Fruit fly (Drosophila melanogaster) whole organism, embryonic: ENCODE measurements around the gene Cdc42.

ENCODE experiments used
- Adf1 ChIP-seq: fragments of 200-800 bp; sonication (Bioruptor generic); IDR thresholded peaks from 2 replicates; pipeline ENCODE4 v1.3.6; 2022; ENCODE audit warnings: missing biosample characterization, missing genetic modification characterization
- C15 ChIP-seq: fragments of 200-800 bp; sonication (Bioruptor generic); IDR thresholded peaks from 3 replicates; pipeline ENCODE4 v1.3.6; 2022; ENCODE audit warnings: missing biosample characterization, missing genetic modification characterization
- CG10274 ChIP-seq: fragments of 200-800 bp; sonication (Bioruptor generic); optimal IDR thresholded peaks from 3 replicates; lab custom pipeline; 2017; ENCODE audit warnings: missing biosample characterization, mild to moderate bottlenecking, missing genetic modification characterization
- CG11093 ChIP-seq: fragments of 200-800 bp; sonication (Bioruptor generic); IDR thresholded peaks from 3 replicates; pipeline ENCODE4 v1.3.6; 2022; ENCODE audit warnings: missing biosample characterization, missing genetic modification characterization
- CG11695 ChIP-seq: fragments of 200-800 bp; sonication (Bioruptor generic); IDR thresholded peaks from 3 replicates; pipeline ENCODE4 v1.3.6; 2022; ENCODE audit warnings: missing biosample characterization, missing genetic modification characterization
- CG11723 ChIP-seq: fragments of 200-800 bp; sonication (Bioruptor generic); optimal IDR thresholded peaks from 2 replicates; lab custom pipeline; 2017; ENCODE audit warnings: missing biosample characterization, mild to moderate bottlenecking, missing genetic modification characterization
- CG12104 ChIP-seq: fragments of 200-800 bp; sonication (Bioruptor generic); optimal IDR thresholded peaks from 3 replicates; lab custom pipeline; 2016; ENCODE audit warnings: missing biosample characterization, missing genetic modification characterization
- CG13123 ChIP-seq: fragments of 200-800 bp; sonication (Bioruptor generic); optimal IDR thresholded peaks from 2 replicates; lab custom pipeline; 2016; ENCODE audit warnings: missing biosample characterization, missing genetic modification characterization
- CG16813 ChIP-seq: fragments of 200-800 bp; sonication (Bioruptor generic); IDR thresholded peaks from 3 replicates; pipeline ENCODE4 v1.3.6; 2022; ENCODE audit warnings: missing biosample characterization, missing genetic modification characterization; ENCODE audit not compliant: partially characterized antibody
- CG1832 ChIP-seq: fragments of 200-800 bp; sonication (Bioruptor generic); optimal IDR thresholded peaks from 2 replicates; lab custom pipeline; 2017; ENCODE audit warnings: missing biosample characterization, mild to moderate bottlenecking, missing genetic modification characterization, inconsistent platforms
- CG18619 ChIP-seq: fragments of 200-800 bp; sonication (Bioruptor generic); optimal IDR thresholded peaks from 3 replicates; lab custom pipeline; 2017; ENCODE audit warnings: missing biosample characterization, mild to moderate bottlenecking, missing genetic modification characterization
- CG31365 ChIP-seq: fragments of 200-800 bp; sonication (Bioruptor generic); optimal IDR thresholded peaks from 2 replicates; lab custom pipeline; 2018; ENCODE audit warnings: missing biosample characterization, mild to moderate bottlenecking, missing genetic modification characterization
- CG3838 ChIP-seq: fragments of 200-800 bp; sonication (Bioruptor generic); optimal IDR thresholded peaks from 3 replicates; lab custom pipeline; 2016; ENCODE audit warnings: missing biosample characterization, missing genetic modification characterization
- CG4707 ChIP-seq: fragments of 200-800 bp; sonication (Bioruptor generic); optimal IDR thresholded peaks from 2 replicates; lab custom pipeline; 2018; ENCODE audit warnings: missing biosample characterization, mild to moderate bottlenecking, missing genetic modification characterization, moderate library complexity
- CG6689 ChIP-seq: fragments of 200-800 bp; sonication (Bioruptor generic); IDR thresholded peaks from 2 replicates; pipeline ENCODE4 v1.3.6; 2022; ENCODE audit warnings: missing biosample characterization, missing genetic modification characterization
- CG6765 ChIP-seq: fragments of 200-800 bp; sonication (Bioruptor generic); optimal IDR thresholded peaks from 3 replicates; lab custom pipeline; 2017; ENCODE audit warnings: missing biosample characterization, mild to moderate bottlenecking, missing genetic modification characterization
- CG6854 ChIP-seq: fragments of 200-800 bp; sonication (Bioruptor generic); optimal IDR thresholded peaks from 3 replicates; lab custom pipeline; 2017; ENCODE audit warnings: missing biosample characterization, mild to moderate bottlenecking, missing genetic modification characterization
- CG7928 ChIP-seq: fragments of 200-800 bp; sonication (Bioruptor generic); optimal IDR thresholded peaks from 2 replicates; lab custom pipeline; 2017; ENCODE audit warnings: missing biosample characterization, mild to moderate bottlenecking, missing genetic modification characterization
- CG8359 ChIP-seq: fragments of 200-800 bp; sonication (Bioruptor generic); optimal IDR thresholded peaks from 2 replicates; lab custom pipeline; 2017; ENCODE audit warnings: missing biosample characterization, mild to moderate bottlenecking, missing genetic modification characterization, borderline replicate concordance
- Eip74EF ChIP-seq, 2 experiments: fragments of 200-800 bp in 1 of 2; fragments of >200 bp in 1 of 2; sonication (Bioruptor generic) in 1 of 2; optimal IDR thresholded peaks; 2 replicates each; lab custom pipeline; 2017 to 2019; ENCODE audit warnings: missing biosample characterization in 2 of 2, missing genetic modification characterization in 2 of 2, mild to moderate bottlenecking in 1 of 2, moderate library complexity in 1 of 2
- Hr39 ChIP-seq: fragments of >200 bp; optimal IDR thresholded peaks from 2 replicates; lab custom pipeline; 2017
- Lhr ChIP-seq: fragments of 200-800 bp; sonication (Bioruptor generic); optimal IDR thresholded peaks from 3 replicates; lab custom pipeline; 2017; ENCODE audit warnings: mild to moderate bottlenecking, missing biosample characterization, missing genetic modification reagents, missing genetic modification characterization
- Nf-YB ChIP-seq: fragments of 200-800 bp; sonication (Bioruptor generic); optimal IDR thresholded peaks from 3 replicates; lab custom pipeline; 2019; ENCODE audit warnings: missing biosample characterization, mild to moderate bottlenecking, missing genetic modification characterization, moderate library complexity
- Ravus ChIP-seq: fragments of 200-800 bp; sonication (Bioruptor generic); IDR thresholded peaks from 2 replicates; pipeline ENCODE4 v1.3.6; 2022; ENCODE audit warnings: missing biosample characterization, missing genetic modification characterization
- Side ChIP-seq: fragments of 200-800 bp; sonication (Bioruptor generic); optimal IDR thresholded peaks from 2 replicates; lab custom pipeline; 2016; ENCODE audit warnings: missing biosample characterization, missing genetic modification characterization
- Sox102F ChIP-seq: fragments of 200-800 bp; sonication (Bioruptor generic); optimal IDR thresholded peaks from 2 replicates; lab custom pipeline; 2018; ENCODE audit warnings: missing biosample characterization, mild to moderate bottlenecking, missing genetic modification characterization, moderate library complexity
- Spps ChIP-seq: fragments of 200-800 bp; sonication (Bioruptor generic); optimal IDR thresholded peaks from 2 replicates; lab custom pipeline; 2018; ENCODE audit warnings: missing biosample characterization, mild to moderate bottlenecking, missing genetic modification characterization
- aop ChIP-seq: fragments of 200-800 bp; sonication (Bioruptor generic); IDR thresholded peaks from 2 replicates; pipeline ENCODE4 v1.3.6; 2022; ENCODE audit warnings: missing biosample characterization, missing genetic modification characterization
- croc ChIP-seq: fragments of 200-800 bp; sonication (Bioruptor generic); conservative IDR thresholded peaks from 3 replicates; pipeline ENCODE4 v1.3.6; 2022; ENCODE audit warnings: missing biosample characterization, missing genetic modification characterization
- crp ChIP-seq, 2 experiments: fragments of 200-800 bp; sonication (Bioruptor generic); optimal IDR thresholded peaks; 2 replicates in 1 of 2; 3 replicates in 1 of 2; lab custom pipeline; 2017; ENCODE audit warnings: missing biosample characterization in 2 of 2, missing genetic modification characterization in 2 of 2, mild to moderate bottlenecking in 1 of 2, moderate library complexity in 1 of 2
- dpn ChIP-seq, 2 experiments: fragments of 200-800 bp; sonication (Bioruptor generic); optimal IDR thresholded peaks; 3 replicates each; lab custom pipeline; 2016; ENCODE audit warnings: missing biosample characterization in 2 of 2, missing genetic modification characterization in 2 of 2
- en ChIP-seq: fragments of 200-800 bp; sonication (Bioruptor generic); optimal IDR thresholded peaks from 2 replicates; lab custom pipeline; 2016; ENCODE audit warnings: missing biosample characterization, missing genetic modification characterization
- ewg ChIP-seq: fragments of 200-800 bp; sonication (Bioruptor generic); optimal IDR thresholded peaks from 3 replicates; lab custom pipeline; 2017; ENCODE audit warnings: mild to moderate bottlenecking, missing biosample characterization, missing genetic modification reagents, missing genetic modification characterization
- fru ChIP-seq: fragments of >200 bp; optimal IDR thresholded peaks from 2 replicates; lab custom pipeline; 2017
- gcm2 ChIP-seq: fragments of 200-800 bp; sonication (Bioruptor generic); optimal IDR thresholded peaks from 2 replicates; lab custom pipeline; 2016; ENCODE audit warnings: missing biosample characterization, missing genetic modification characterization
- gsb ChIP-seq: fragments of 200-800 bp; sonication (Bioruptor generic); IDR thresholded peaks from 2 replicates; pipeline ENCODE4 v1.3.6; 2022; ENCODE audit warnings: missing biosample characterization, missing genetic modification characterization
- ind ChIP-seq: fragments of 200-800 bp; sonication (Bioruptor generic); optimal IDR thresholded peaks from 3 replicates; lab custom pipeline; 2016; ENCODE audit warnings: missing biosample characterization, missing genetic modification characterization
- klu ChIP-seq: fragments of 200-800 bp; sonication (Bioruptor generic); IDR thresholded peaks from 2 replicates; pipeline ENCODE4 v1.3.6; 2022; ENCODE audit warnings: missing biosample characterization, missing genetic modification characterization
- lbe ChIP-seq: fragments of 200-800 bp; sonication (Bioruptor generic); optimal IDR thresholded peaks from 2 replicates; lab custom pipeline; 2016; ENCODE audit warnings: missing biosample characterization, mild to moderate bottlenecking, missing genetic modification characterization
- nerfin-1 ChIP-seq: fragments of 200-800 bp; sonication (Bioruptor generic); optimal IDR thresholded peaks from 3 replicates; lab custom pipeline; 2019; ENCODE audit warnings: missing biosample characterization, mild to moderate bottlenecking, missing genetic modification characterization, moderate library complexity
- pan ChIP-seq, 4 experiments: fragments of >200 bp in 3 of 4; fragments of 200-800 bp in 1 of 4; sonication (Bioruptor generic) in 1 of 4; optimal IDR thresholded peaks in 3 of 4; IDR thresholded peaks in 1 of 4; 2 replicates each; pipeline versions ENCODE4 v1.3.6 to Lab custom; 2017 to 2022; ENCODE audit warnings: missing biosample characterization in 2 of 4, missing genetic modification characterization in 2 of 4, mixed read lengths in 1 of 4
- peb ChIP-seq: fragments of 200-800 bp; sonication (Bioruptor generic); IDR thresholded peaks from 2 replicates; pipeline ENCODE4 v1.3.6; 2022; ENCODE audit warnings: missing biosample characterization, missing genetic modification characterization
- pho ChIP-seq: fragments of 200-800 bp; sonication (Bioruptor generic); optimal IDR thresholded peaks from 2 replicates; lab custom pipeline; 2016; ENCODE audit warnings: missing biosample characterization, missing genetic modification characterization
- pros ChIP-seq: fragments of 200-800 bp; sonication (Bioruptor generic); optimal IDR thresholded peaks from 3 replicates; lab custom pipeline; 2019; ENCODE audit warnings: missing biosample characterization, mild to moderate bottlenecking, missing genetic modification characterization, moderate library complexity
- ranshi ChIP-seq: fragments of 200-800 bp; sonication (Bioruptor generic); IDR thresholded peaks from 2 replicates; pipeline ENCODE4 v1.3.6; 2022; ENCODE audit warnings: missing biosample characterization, missing genetic modification characterization
- row ChIP-seq: fragments of 200-800 bp; sonication (Bioruptor generic); IDR thresholded peaks from 3 replicates; pipeline ENCODE4 v1.3.6; 2022; ENCODE audit warnings: missing biosample characterization, missing genetic modification characterization
- schlank ChIP-seq: fragments of 200-800 bp; sonication (Bioruptor generic); optimal IDR thresholded peaks from 2 replicates; lab custom pipeline; 2018; ENCODE audit warnings: missing biosample characterization, mild to moderate bottlenecking, missing genetic modification characterization
- tll ChIP-seq, 2 experiments: fragments of 200-800 bp in 1 of 2; fragments of >200 bp in 1 of 2; sonication (Bioruptor generic) in 1 of 2; optimal IDR thresholded peaks; 2 replicates each; lab custom pipeline; 2017 to 2019; ENCODE audit warnings: missing biosample characterization in 2 of 2, missing genetic modification characterization in 2 of 2, mild to moderate bottlenecking in 1 of 2, moderate library complexity in 1 of 2

Gene Cdc42

dm6 chrX:19692951-19693698, 3.8 kb upstream of the Cdc42 start, which contains the start of gene Mer (continued):
- TF ChIP-seq CG18619 (GFP tag; lab: Kevin White, UChicago) (peak; percentile 83), lbe (GFP tag; lab: Kevin White, UChicago) (peak; percentile 3), en (peak; percentile 70), Side (GFP tag; lab: Kevin White, UChicago) (peak; percentile 90), pros (GFP tag; lab: Kevin White, UChicago) (no peak), Eip74EF (GFP tag; optimal IDR thresholded peaks at IDR 0.05; lab: Kevin White, UChicago) (no peak), croc (GFP tag; lab: Robert Waterston, UW) (peak; percentile 65), pho (GFP tag; lab: Kevin White, UChicago) (peak; percentile 72), peb (GFP tag; lab: Robert Waterston, UW) (peak; percentile 55; the same call in 1 of the 2 replicates), crp (GFP tag; optimal IDR thresholded peaks at IDR 0.05; lab: Kevin White, UChicago) (peak in 1 of 2 experiments; percentile 35), Spps (peak; percentile 56), row (GFP tag; lab: Robert Waterston, UW) (peak; percentile 96), ranshi (GFP tag; lab: Robert Waterston, UW) (peak; percentile 86), ind (GFP tag; lab: Kevin White, UChicago) (peak; percentile 84), gcm2 (peak; percentile 63), gsb (GFP tag; lab: Robert Waterston, UW) (peak; percentile 71), CG8359 (peak; percentile 54), Nf-YB (GFP tag; lab: Kevin White, UChicago) (peak; percentile 68), CG6854 (peak; percentile 75), Ravus (GFP tag; lab: Robert Waterston, UW) (peak; percentile 34; the same call in 1 of the 2 replicates), CG7928 (GFP tag; lab: Kevin White, UChicago) (peak; percentile 59), dpn (GFP tag; optimal IDR thresholded peaks at IDR 0.05; lab: Kevin White, UChicago) (peak; percentile 86 to 88), CG3838 (GFP tag; lab: Kevin White, UChicago) (no peak), CG6765 (GFP tag; lab: Kevin White, UChicago) (peak; percentile 78), Hr39 (lab: Kevin White, UChicago) (no peak), aop (GFP tag; lab: Robert Waterston, UW) (no peak), CG11723 (GFP tag; lab: Kevin White, UChicago) (peak; percentile 61), pan (optimal IDR thresholded peaks at IDR 0.05; lab: Kevin White, UChicago) (no peak), pan (GFP tag; optimal IDR thresholded peaks at IDR 0.05 in 1 of 2, IDR thresholded peaks at IDR 0.05 in 1 of 2) (peak in 1 of 2 experiments; percentile 87), CG12104 (GFP tag; lab: Kevin White, UChicago) (peak; percentile 6), CG11093 (GFP tag; lab: Robert Waterston, UW) (peak; percentile 55; the same call in 2 of the 3 replicates), C15 (GFP tag; lab: Robert Waterston, UW) (no peak), tll (GFP tag; optimal IDR thresholded peaks at IDR 0.05; lab: Kevin White, UChicago) (no peak), ewg (GFP tag; lab: Kevin White, UChicago) (peak; percentile 68), Sox102F (no peak), fru (lab: Kevin White, UChicago) (no peak), CG1832 (GFP tag; lab: Kevin White, UChicago) (no peak), nerfin-1 (peak; percentile 73), CG11695 (peak; percentile 92), schlank (tag; lab: Kevin White, UChicago) (peak; percentile 75), CG6689 (GFP tag; lab: Robert Waterston, UW) (peak; percentile 74), CG10274 (GFP tag; lab: Kevin White, UChicago) (peak; percentile 54), CG4707 (GFP tag; lab: Kevin White, UChicago) (peak; percentile 37), CG16813 (no peak), Lhr (GFP tag; lab: Kevin White, UChicago) (peak; percentile 53), Adf1 (peak; percentile 45), CG31365 (peak; percentile 72), CG13123 (GFP tag; lab: Kevin White, UChicago) (peak; percentile 40), klu (GFP tag; lab: Robert Waterston, UW) (peak; percentile 51; the same call in 1 of the 2 replicates)
